Worm (Caenorhabditis elegans): ENCODE results near the gene Y14H12A.2.

DNA sequence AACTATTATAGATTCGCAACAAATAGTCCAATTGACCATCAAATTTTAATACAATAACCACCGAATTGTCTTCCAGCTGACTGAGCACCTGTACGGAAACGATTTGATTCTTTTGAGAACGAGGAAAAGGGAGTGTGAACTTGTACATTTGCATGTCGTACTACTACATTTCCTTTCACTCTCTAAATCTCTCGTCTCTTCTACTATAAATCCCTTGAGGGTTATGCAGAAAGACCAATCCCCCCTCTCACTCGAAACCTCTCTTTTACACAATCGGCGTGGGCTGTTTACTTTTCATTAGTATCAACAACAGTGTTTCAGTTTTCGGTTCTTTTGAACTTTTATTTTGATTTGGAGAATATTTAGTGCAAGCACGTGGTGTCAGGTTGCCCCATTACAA is 12.7 kb upstream of the Y14H12A.2 start:
- TF ChIP-seq ama-1 (optimal IDR thresholded peaks at IDR 0.05) (no peak), ceh-32 (tag; optimal IDR thresholded peaks at IDR 0.05; ENCODE audit: poor library complexity) (no peak)
